Fruit fly (Drosophila melanogaster) whole organism, embryonic: Measurements from ENCODE around the gene Tailor.

Experiments
- Abd-B ChIP-seq: fragments of 200-800 bp; sonication (Bioruptor generic); optimal IDR thresholded peaks from 2 replicates; lab custom pipeline; 2018; ENCODE audit warnings: missing biosample characterization, mild to moderate bottlenecking, missing genetic modification characterization, moderate library complexity
- Bdp1 ChIP-seq: fragments of 200-800 bp; sonication (Bioruptor generic); optimal IDR thresholded peaks from 3 replicates; lab custom pipeline; 2016; ENCODE audit warnings: missing biosample characterization, missing genetic modification characterization
- CG10209 ChIP-seq: fragments of 200-800 bp; sonication (Bioruptor generic); optimal IDR thresholded peaks from 3 replicates; lab custom pipeline; 2017; ENCODE audit warnings: missing biosample characterization, mild to moderate bottlenecking, missing genetic modification characterization, missing genetic modification reagents
- CG10366 ChIP-seq: fragments of 200-800 bp; sonication (Bioruptor generic); IDR thresholded peaks from 2 replicates; pipeline ENCODE4 v1.3.6; 2022; ENCODE audit warnings: missing biosample characterization, missing genetic modification characterization
- CG10431 ChIP-seq: fragments of 200-800 bp; sonication (Bioruptor generic); optimal IDR thresholded peaks from 3 replicates; lab custom pipeline; 2018; ENCODE audit warnings: missing biosample characterization, mild to moderate bottlenecking, missing genetic modification characterization
- CG10543 ChIP-seq: fragments of 200-800 bp; sonication (Bioruptor generic); optimal IDR thresholded peaks from 3 replicates; lab custom pipeline; 2017; ENCODE audit warnings: missing biosample characterization, mild to moderate bottlenecking, missing genetic modification characterization, moderate library complexity
- CG13123 ChIP-seq: fragments of 200-800 bp; sonication (Bioruptor generic); optimal IDR thresholded peaks from 2 replicates; lab custom pipeline; 2016; ENCODE audit warnings: missing biosample characterization, missing genetic modification characterization
- CG13775 ChIP-seq: fragments of 200-800 bp; sonication (Bioruptor generic); optimal IDR thresholded peaks from 3 replicates; lab custom pipeline; 2017; ENCODE audit warnings: missing biosample characterization, mild to moderate bottlenecking, missing genetic modification characterization
- CG14014 ChIP-seq: fragments of 200-800 bp; sonication (Bioruptor generic); IDR thresholded peaks from 2 replicates; pipeline ENCODE4 v1.3.6; 2022; ENCODE audit warnings: missing biosample characterization, missing genetic modification characterization
- CG14860 ChIP-seq: fragments of 200-800 bp; sonication (Bioruptor generic); IDR thresholded peaks from 3 replicates; pipeline ENCODE4 v1.3.6; 2022; ENCODE audit warnings: missing biosample characterization, missing genetic modification characterization; ENCODE audit not compliant: partially characterized antibody
- CG1602 ChIP-seq: fragments of 200-800 bp; sonication (Bioruptor generic); optimal IDR thresholded peaks from 3 replicates; lab custom pipeline; 2016; ENCODE audit warnings: missing biosample characterization, missing genetic modification characterization
- CG2678 ChIP-seq: fragments of 200-800 bp; sonication (Bioruptor generic); optimal IDR thresholded peaks from 3 replicates; lab custom pipeline; 2019; ENCODE audit warnings: missing biosample characterization, mild to moderate bottlenecking, missing genetic modification characterization, moderate library complexity
- CG2889 ChIP-seq: fragments of 200-800 bp; sonication (Bioruptor generic); IDR thresholded peaks from 3 replicates; pipeline ENCODE4 v1.3.6; 2022; ENCODE audit warnings: missing biosample characterization, missing genetic modification characterization
- CG34422 ChIP-seq: fragments of 200-800 bp; sonication (Bioruptor generic); IDR thresholded peaks from 3 replicates; pipeline ENCODE4 v1.3.6; 2022; ENCODE audit warnings: missing biosample characterization, missing genetic modification characterization
- CG7745 ChIP-seq: fragments of 200-800 bp; sonication (Bioruptor generic); optimal IDR thresholded peaks from 2 replicates; lab custom pipeline; 2018; ENCODE audit warnings: missing biosample characterization, mild to moderate bottlenecking, missing genetic modification characterization, moderate library complexity
- CG7786 ChIP-seq: fragments of 200-800 bp; sonication (Bioruptor generic); optimal IDR thresholded peaks from 2 replicates; lab custom pipeline; 2016; ENCODE audit warnings: missing biosample characterization, missing genetic modification characterization
- CG8290 ChIP-seq, 3 experiments: fragments of 200-800 bp; sonication (Bioruptor generic); optimal IDR thresholded peaks; 2 replicates each; lab custom pipeline; 2016 to 2019; ENCODE audit warnings: missing biosample characterization in 3 of 3, missing genetic modification characterization in 3 of 3, mild to moderate bottlenecking in 2 of 3, moderate library complexity in 1 of 3
- CG9932 ChIP-seq: fragments of 200-800 bp; sonication (Bioruptor generic); IDR thresholded peaks from 2 replicates; pipeline ENCODE4 v1.3.6; 2022; ENCODE audit warnings: missing biosample characterization, missing genetic modification characterization
- CHES-1-like ChIP-seq: fragments of 200-800 bp; sonication (Bioruptor generic); optimal IDR thresholded peaks from 2 replicates; lab custom pipeline; 2016; ENCODE audit warnings: missing biosample characterization, missing genetic modification characterization
- Chrac-16 ChIP-seq: fragments of 200-800 bp; sonication (Bioruptor generic); optimal IDR thresholded peaks from 3 replicates; lab custom pipeline; 2016; ENCODE audit warnings: missing biosample characterization, missing genetic modification characterization
- E2f2 ChIP-seq: fragments of 200-800 bp; sonication (Bioruptor generic); IDR thresholded peaks from 2 replicates; pipeline ENCODE4 v1.3.6; 2022; ENCODE audit warnings: missing biosample characterization, missing genetic modification characterization
- Elba2 ChIP-seq: fragments of 200-800 bp; sonication (Bioruptor generic); optimal IDR thresholded peaks from 3 replicates; lab custom pipeline; 2016; ENCODE audit warnings: missing biosample characterization, missing genetic modification characterization
- H15 ChIP-seq: fragments of 200-800 bp; sonication (Bioruptor generic); IDR thresholded peaks from 3 replicates; pipeline ENCODE4 v1.3.6; 2022; ENCODE audit warnings: missing biosample characterization, missing genetic modification characterization
- Hr51 ChIP-seq, 2 experiments: fragments of 200-800 bp; sonication (Bioruptor generic); optimal IDR thresholded peaks; 2 replicates in 1 of 2; 3 replicates in 1 of 2; lab custom pipeline; 2016 to 2018; ENCODE audit warnings: missing biosample characterization in 2 of 2, missing genetic modification characterization in 2 of 2, mild to moderate bottlenecking in 1 of 2, moderate library complexity in 1 of 2
- Meics ChIP-seq: fragments of 200-800 bp; sonication (Bioruptor generic); optimal IDR thresholded peaks from 2 replicates; lab custom pipeline; 2017; ENCODE audit warnings: missing biosample characterization, mild to moderate bottlenecking, missing genetic modification characterization
- Mrtf ChIP-seq: fragments of 200-800 bp; sonication (Bioruptor generic); IDR thresholded peaks from 3 replicates; pipeline ENCODE4 v1.3.6; 2022; ENCODE audit warnings: missing biosample characterization, missing genetic modification characterization
- Myb ChIP-seq: fragments of 200-800 bp; sonication (Bioruptor generic); optimal IDR thresholded peaks from 2 replicates; lab custom pipeline; 2016; ENCODE audit warnings: missing biosample characterization, missing genetic modification characterization
- NK7.1 ChIP-seq: fragments of 200-800 bp; sonication (Bioruptor generic); optimal IDR thresholded peaks from 3 replicates; lab custom pipeline; 2016; ENCODE audit warnings: missing biosample characterization, missing genetic modification characterization
- NfI ChIP-seq: fragments of 200-800 bp; sonication (Bioruptor generic); optimal IDR thresholded peaks from 3 replicates; lab custom pipeline; 2018; ENCODE audit warnings: missing biosample characterization, mild to moderate bottlenecking, missing genetic modification characterization, moderate library complexity
- Oli ChIP-seq: fragments of 200-800 bp; sonication (Bioruptor generic); optimal IDR thresholded peaks from 2 replicates; lab custom pipeline; 2018; ENCODE audit warnings: missing biosample characterization, mild to moderate bottlenecking, missing genetic modification characterization, moderate library complexity
- Vsx1 ChIP-seq: fragments of 200-800 bp; sonication (Bioruptor generic); optimal IDR thresholded peaks from 2 replicates; lab custom pipeline; 2017; ENCODE audit warnings: missing biosample characterization, mild to moderate bottlenecking, missing genetic modification characterization, missing genetic modification reagents
- bcd ChIP-seq: fragments of 200-800 bp; sonication (Bioruptor generic); optimal IDR thresholded peaks from 2 replicates; lab custom pipeline; 2017; ENCODE audit warnings: missing biosample characterization, mild to moderate bottlenecking, missing genetic modification characterization
- cad ChIP-seq: fragments of >200 bp; optimal IDR thresholded peaks from 2 replicates; lab custom pipeline; 2017; ENCODE audit warnings: missing biosample characterization, missing genetic modification characterization
- cg ChIP-seq: fragments of 200-800 bp; sonication (Bioruptor generic); optimal IDR thresholded peaks from 3 replicates; lab custom pipeline; 2019; ENCODE audit warnings: missing biosample characterization, mild to moderate bottlenecking, missing genetic modification characterization, moderate library complexity
- chinmo ChIP-seq: fragments of 200-800 bp; sonication (Bioruptor generic); IDR thresholded peaks from 4 replicates; pipeline ENCODE4 v1.3.6; 2022; ENCODE audit warnings: missing biosample characterization, missing genetic modification characterization; ENCODE audit not compliant: partially characterized antibody
- crc ChIP-seq: fragments of 200-800 bp; sonication (Bioruptor generic); optimal IDR thresholded peaks from 2 replicates; lab custom pipeline; 2016; ENCODE audit warnings: missing biosample characterization, missing genetic modification characterization
- fu2 ChIP-seq: fragments of 200-800 bp; sonication (Bioruptor generic); optimal IDR thresholded peaks from 2 replicates; lab custom pipeline; 2016; ENCODE audit warnings: missing biosample characterization, missing genetic modification characterization
- gsb ChIP-seq: fragments of 200-800 bp; sonication (Bioruptor generic); IDR thresholded peaks from 2 replicates; pipeline ENCODE4 v1.3.6; 2022; ENCODE audit warnings: missing biosample characterization, missing genetic modification characterization
- jumu ChIP-seq: fragments of 200-800 bp; sonication (Bioruptor generic); optimal IDR thresholded peaks from 3 replicates; lab custom pipeline; 2016; ENCODE audit warnings: missing biosample characterization, missing genetic modification characterization
- klu ChIP-seq: fragments of 200-800 bp; sonication (Bioruptor generic); IDR thresholded peaks from 2 replicates; pipeline ENCODE4 v1.3.6; 2022; ENCODE audit warnings: missing biosample characterization, missing genetic modification characterization
- pnt ChIP-seq: fragments of 200-800 bp; sonication (Bioruptor generic); optimal IDR thresholded peaks from 3 replicates; lab custom pipeline; 2016; ENCODE audit warnings: missing biosample characterization, missing genetic modification characterization
- pum ChIP-seq: fragments of 200-800 bp; sonication (Bioruptor generic); optimal IDR thresholded peaks from 2 replicates; lab custom pipeline; 2016; ENCODE audit warnings: missing biosample characterization, missing genetic modification characterization
- row ChIP-seq: fragments of 200-800 bp; sonication (Bioruptor generic); IDR thresholded peaks from 3 replicates; pipeline ENCODE4 v1.3.6; 2022; ENCODE audit warnings: missing biosample characterization, missing genetic modification characterization
- sisA ChIP-seq: fragments of 200-800 bp; sonication (Bioruptor generic); IDR thresholded peaks from 2 replicates; pipeline ENCODE4 v1.3.6; 2022; ENCODE audit warnings: missing biosample characterization, missing genetic modification characterization
- slbo ChIP-seq: fragments of 200-800 bp; sonication (Bioruptor generic); IDR thresholded peaks from 2 replicates; pipeline ENCODE4 v1.3.6; 2022; ENCODE audit warnings: missing biosample characterization, missing genetic modification characterization
- slou ChIP-seq: fragments of 200-800 bp; sonication (Bioruptor generic); optimal IDR thresholded peaks from 3 replicates; lab custom pipeline; 2016; ENCODE audit warnings: missing biosample characterization, missing genetic modification characterization
- tap ChIP-seq: fragments of 200-800 bp; optimal IDR thresholded peaks from 3 replicates; lab custom pipeline; 2019; ENCODE audit warnings: missing biosample characterization, mild to moderate bottlenecking, missing genetic modification characterization, moderate library complexity
- tin ChIP-seq: fragments of 200-800 bp; sonication (Bioruptor generic); optimal IDR thresholded peaks from 3 replicates; lab custom pipeline; 2016; ENCODE audit warnings: missing biosample characterization, missing genetic modification characterization
- trem ChIP-seq: fragments of 200-800 bp; optimal IDR thresholded peaks from 3 replicates; lab custom pipeline; 2019; ENCODE audit warnings: missing biosample characterization, mild to moderate bottlenecking, missing genetic modification characterization, moderate library complexity
- twi ChIP-seq: fragments of 200-800 bp; optimal IDR thresholded peaks from 2 replicates; lab custom pipeline; 2019; ENCODE audit warnings: missing biosample characterization, mild to moderate bottlenecking, missing genetic modification characterization, moderate library complexity
- tx ChIP-seq: fragments of 200-800 bp; sonication (Bioruptor generic); optimal IDR thresholded peaks from 2 replicates; lab custom pipeline; 2016; ENCODE audit warnings: missing biosample characterization, missing genetic modification characterization
- yki ChIP-seq: fragments of >200 bp; optimal IDR thresholded peaks from 3 replicates; lab custom pipeline; 2018

Gene Tailor

DNA sequence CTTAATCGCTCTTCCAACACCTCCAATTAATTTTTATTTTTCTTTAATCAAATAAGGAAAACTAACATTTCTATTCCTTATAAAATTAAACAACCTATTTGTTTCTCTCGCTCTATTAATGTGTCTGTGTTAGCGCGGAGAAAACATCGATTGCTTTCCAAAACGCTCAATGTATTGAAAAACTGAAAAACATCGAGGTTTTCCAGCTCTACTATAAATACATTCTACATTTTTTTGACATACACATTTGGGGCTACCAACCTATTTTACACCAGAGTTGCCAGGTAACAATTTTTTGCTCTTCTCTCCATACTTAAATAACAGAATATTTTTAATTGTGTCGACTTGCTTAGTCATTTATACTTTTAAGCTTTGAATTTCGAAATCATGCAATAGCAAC is 6.0 kb upstream of the Tailor start (continued):
- no peak for TF ChIP-seq gsb (GFP tag; lab: Robert Waterston, UW)
- TF ChIP-seq crc (GFP tag; lab: Kevin White, UChicago): no peak
- TF ChIP-seq tx: no peak
- TF ChIP-seq pnt (GFP tag; lab: Kevin White, UChicago): no peak
- no peak for TF ChIP-seq slou (GFP tag; lab: Kevin White, UChicago)
- no peak for TF ChIP-seq cad
- peak; percentile 18 for TF ChIP-seq Abd-B
- TF ChIP-seq H15 (GFP tag; lab: Robert Waterston, UW): no peak
- TF ChIP-seq Meics (GFP tag; lab: Kevin White, UChicago): no peak
- peak; percentile 16 for TF ChIP-seq CG1602 (GFP tag; lab: Kevin White, UChicago)
- no peak for TF ChIP-seq tin (GFP tag; lab: Kevin White, UChicago)
- no peak for TF ChIP-seq CG10543 (GFP tag; lab: Kevin White, UChicago)
- peak; percentile 20; the same call in 1 of the 3 replicates for TF ChIP-seq CG34422 (GFP tag; lab: Robert Waterston, UW)
- no peak for TF ChIP-seq NK7.1 (GFP tag; lab: Kevin White, UChicago)
- peak; percentile 60 for TF ChIP-seq slbo
- no peak for TF ChIP-seq fu2 (GFP tag; lab: Kevin White, UChicago)
- TF ChIP-seq row (GFP tag; lab: Robert Waterston, UW): peak; percentile 64
- peak; percentile 3 for TF ChIP-seq CG13775 (GFP tag; lab: Kevin White, UChicago)
- no peak for TF ChIP-seq CG2678 (tag; lab: Kevin White, UChicago)
- no peak for TF ChIP-seq CG10366 (GFP tag; lab: Robert Waterston, UW)
- no peak for TF ChIP-seq tap
- no peak for TF ChIP-seq Mrtf
- no peak for TF ChIP-seq Hr51 (GFP tag; optimal IDR thresholded peaks at IDR 0.05; lab: Kevin White, UChicago)
- TF ChIP-seq chinmo (GFP tag; lab: Robert Waterston, UW): no peak
- peak; percentile 2 for TF ChIP-seq twi (tag; lab: Kevin White, UChicago)
- peak; percentile 43 for TF ChIP-seq CHES-1-like (GFP tag; lab: Kevin White, UChicago)
- TF ChIP-seq Oli: no peak
- no peak for TF ChIP-seq CG7786 (GFP tag; lab: Kevin White, UChicago)
- peak; percentile 18 for TF ChIP-seq Chrac-16
- TF ChIP-seq NfI (GFP tag; lab: Kevin White, UChicago): peak; percentile 10
- TF ChIP-seq CG14014 (GFP tag; lab: Robert Waterston, UW): no peak
- no peak for TF ChIP-seq sisA (GFP tag; lab: Robert Waterston, UW)
- TF ChIP-seq CG2889: no peak
- TF ChIP-seq jumu (GFP tag; lab: Kevin White, UChicago): peak; percentile 10
- TF ChIP-seq CG10209: no peak
- peak; percentile 71 for TF ChIP-seq CG8290 (GFP tag; optimal IDR thresholded peaks at IDR 0.05; lab: Kevin White, UChicago)
- no peak for TF ChIP-seq CG8290 (tag; optimal IDR thresholded peaks at IDR 0.05; lab: Kevin White, UChicago)
- no peak for TF ChIP-seq klu (GFP tag; lab: Robert Waterston, UW)
- TF ChIP-seq Vsx1 (GFP tag; lab: Kevin White, UChicago): no peak
- peak; percentile 70 for TF ChIP-seq CG14860 (GFP tag; lab: Robert Waterston, UW)
- TF ChIP-seq pum (GFP tag; lab: Kevin White, UChicago): no peak
- no peak for TF ChIP-seq Elba2
- TF ChIP-seq bcd (GFP tag; lab: Kevin White, UChicago): no peak
- peak; percentile 61 for TF ChIP-seq Myb (GFP tag; lab: Kevin White, UChicago)
- no peak for TF ChIP-seq CG13123
- no peak for TF ChIP-seq CG7745 (tag; lab: Kevin White, UChicago)
- TF ChIP-seq E2f2 (GFP tag; lab: Robert Waterston, UW): peak; percentile 53
- no peak for TF ChIP-seq yki (lab: Kevin White, UChicago)
- TF ChIP-seq Bdp1 (GFP tag; lab: Kevin White, UChicago): no peak
- peak; percentile 5 for TF ChIP-seq cg (GFP tag; lab: Kevin White, UChicago)
- peak; percentile 97 for TF ChIP-seq trem (tag; lab: Kevin White, UChicago)
- peak; percentile 23; the same call in 1 of the 2 replicates for TF ChIP-seq CG9932 (GFP tag; lab: Robert Waterston, UW)
- no peak for TF ChIP-seq CG10431 (GFP tag; lab: Kevin White, UChicago)
